Fruit fly (Drosophila melanogaster): ENCODE data around the gene cv-c.

cv-c gene

dm6 chr3R:14462341-14462740 lies 19.2 kb downstream of the cv-c start:
- no peak for TF ChIP-seq Gug (GFP tag; IDR thresholded peaks at IDR 0.05)
- no peak; the same call in 2 of the 3 replicates for TF ChIP-seq eg (GFP tag; IDR thresholded peaks at IDR 0.05)
- TF ChIP-seq Lpt (GFP tag; optimal IDR thresholded peaks at IDR 0.05), result no peak
- TF ChIP-seq CG8119 (GFP tag; IDR thresholded peaks at IDR 0.05), result no peak
- no peak for TF ChIP-seq CG9139 (GFP tag; optimal IDR thresholded peaks at IDR 0.05)
- no peak for TF ChIP-seq fd59A (GFP tag; optimal IDR thresholded peaks at IDR 0.05)
- no peak for TF ChIP-seq CG6163 (GFP tag; IDR thresholded peaks at IDR 0.05)
- TF ChIP-seq CG16779 (tag; optimal IDR thresholded peaks at IDR 0.05), result no peak
- no peak for TF ChIP-seq svp (GFP tag)

dm6 chr3R:14460305-14460704 lies 21.2 kb downstream of the cv-c start:
- TF ChIP-seq topi (GFP tag; optimal IDR thresholded peaks at IDR 0.05), result no peak
- TF ChIP-seq CG32006 (GFP tag; optimal IDR thresholded peaks at IDR 0.05), result peak; percentile 38
- no peak for TF ChIP-seq Eip75B (GFP tag; optimal IDR thresholded peaks at IDR 0.05)
- TF ChIP-seq CG34406 (GFP tag; optimal IDR thresholded peaks at IDR 0.05), result no peak
- no peak for TF ChIP-seq cyc (GFP tag; optimal IDR thresholded peaks at IDR 0.05)
- peak; percentile 7 for TF ChIP-seq svp (GFP tag)
- 0 out of 3 replicates have a peak, but pooled peaks have one; percentile 33 for TF ChIP-seq CG8119 (GFP tag; IDR thresholded peaks at IDR 0.05)
- TF ChIP-seq Ets21C (GFP tag; optimal IDR thresholded peaks at IDR 0.05), result no peak
- no peak for TF ChIP-seq Lpt (GFP tag; optimal IDR thresholded peaks at IDR 0.05)
- no peak for TF ChIP-seq vri (GFP tag; optimal IDR thresholded peaks at IDR 0.05)
- TF ChIP-seq CG4318 (GFP tag; optimal IDR thresholded peaks at IDR 0.05), result no peak
- TF ChIP-seq Eip78C (GFP tag), result peak; percentile 66
- no peak for TF ChIP-seq Hr38 (GFP tag; optimal IDR thresholded peaks at IDR 0.05)
- no peak for TF ChIP-seq CG10631 (GFP tag; optimal IDR thresholded peaks at IDR 0.05)
- no peak for TF ChIP-seq Blimp-1 (GFP tag; optimal IDR thresholded peaks at IDR 0.05)
- no peak for TF ChIP-seq CG8319 (GFP tag; optimal IDR thresholded peaks at IDR 0.05)
- no peak for TF ChIP-seq lz (GFP tag; optimal IDR thresholded peaks at IDR 0.05)
- TF ChIP-seq CG7368 (GFP tag; optimal IDR thresholded peaks at IDR 0.05), result no peak
- TF ChIP-seq CG11902 (GFP tag; optimal IDR thresholded peaks at IDR 0.05), result no peak
- no peak for TF ChIP-seq OdsH (GFP tag; optimal IDR thresholded peaks at IDR 0.05)
- TF ChIP-seq Sox14 (GFP tag; optimal IDR thresholded peaks at IDR 0.05), result no peak
- TF ChIP-seq esn (GFP tag; optimal IDR thresholded peaks at IDR 0.05), result no peak
- 0 out of 2 replicates have a peak, but pooled peaks have one; percentile 9 for TF ChIP-seq CG11294 (GFP tag; IDR thresholded peaks at IDR 0.05)
- TF ChIP-seq net (GFP tag; optimal IDR thresholded peaks at IDR 0.05), result no peak
- no peak for TF ChIP-seq Hr4 (GFP tag; optimal IDR thresholded peaks at IDR 0.05)
- no peak for TF ChIP-seq CG3032 (tag; optimal IDR thresholded peaks at IDR 0.05)
- TF ChIP-seq fkh (GFP tag; optimal IDR thresholded peaks at IDR 0.05), result no peak
- TF ChIP-seq Met (GFP tag; optimal IDR thresholded peaks at IDR 0.05), result no peak
- TF ChIP-seq pdm3 (GFP tag; optimal IDR thresholded peaks at IDR 0.05), result no peak
- TF ChIP-seq CG8632 (GFP tag; optimal IDR thresholded peaks at IDR 0.05), result no peak
- TF ChIP-seq fd85E (GFP tag; optimal IDR thresholded peaks at IDR 0.05), result no peak
- TF ChIP-seq eg (GFP tag; IDR thresholded peaks at IDR 0.05), result 0 out of 3 replicates have a peak, but pooled peaks have one; percentile 41
- no peak for TF ChIP-seq Hr39 (GFP tag; optimal IDR thresholded peaks at IDR 0.05)
- peak; percentile 4 for TF ChIP-seq CG3919 (GFP tag; optimal IDR thresholded peaks at IDR 0.05)
- TF ChIP-seq CG6276 (GFP tag; optimal IDR thresholded peaks at IDR 0.05), result no peak
- no peak for TF ChIP-seq fd59A (GFP tag; optimal IDR thresholded peaks at IDR 0.05)
- no peak for TF ChIP-seq ss (GFP tag; optimal IDR thresholded peaks at IDR 0.05)
- TF ChIP-seq Smox (GFP tag; optimal IDR thresholded peaks at IDR 0.05), result no peak
- TF ChIP-seq Ets96B (tag; optimal IDR thresholded peaks at IDR 0.05), result peak; percentile 4
- no peak for TF ChIP-seq Sox102F (GFP tag; optimal IDR thresholded peaks at IDR 0.05)
- TF ChIP-seq Gug (GFP tag; IDR thresholded peaks at IDR 0.05), result peak; percentile 35
- TF ChIP-seq CG6854 (GFP tag; optimal IDR thresholded peaks at IDR 0.05), result no peak
- TF ChIP-seq CG11762 (GFP tag; optimal IDR thresholded peaks at IDR 0.05; ENCODE audit: insufficient read depth), result no peak
- no peak for TF ChIP-seq CG1621 (tag; optimal IDR thresholded peaks at IDR 0.05)
- TF ChIP-seq salr (GFP tag; optimal IDR thresholded peaks at IDR 0.05), result no peak
- no peak for TF ChIP-seq CG9139 (GFP tag; optimal IDR thresholded peaks at IDR 0.05)
- no peak for TF ChIP-seq Sox15 (GFP tag; optimal IDR thresholded peaks at IDR 0.05)
- TF ChIP-seq dac (GFP tag; optimal IDR thresholded peaks at IDR 0.05), result no peak

Measured in whole organism, prepupa.